Fruit fly (Drosophila melanogaster): ENCODE results near the gene CG4928.
A peak's percentile ranks its signal among the peaks of the same experiment; 100 is the strongest.

Gene CG4928

dm6 chrX:16944049-16944532 lies 31.1 kb downstream of the CG4928 start:
- TF ChIP-seq CG8159 (tag; optimal IDR thresholded peaks at IDR 0.05) (no peak), D1 (tag; optimal IDR thresholded peaks at IDR 0.05) (no peak), CG32121 (GFP tag; IDR thresholded peaks at IDR 0.05) (0 out of 2 replicates have a peak, but pooled peaks have one; percentile 25), CG4496 (GFP tag; IDR thresholded peaks at IDR 0.05) (peak; percentile 50; the same call in 1 of the 3 replicates), CG9948 (tag; optimal IDR thresholded peaks at IDR 0.05) (peak; percentile 2)

dm6 chrX:16945414-16945813 lies 32.4 kb downstream of the CG4928 start:
- peak; percentile 69 for TF ChIP-seq Snoo (tag; optimal IDR thresholded peaks at IDR 0.05)
- peak; percentile 81 for TF ChIP-seq Ets98B (GFP tag; IDR thresholded peaks at IDR 0.05)
- peak; percentile 84 for TF ChIP-seq CG34367 (tag; optimal IDR thresholded peaks at IDR 0.05)
- TF ChIP-seq rn (GFP tag; IDR thresholded peaks at IDR 0.05), result peak; percentile 65
- peak; percentile 76 for TF ChIP-seq Pif1B (GFP tag; optimal IDR thresholded peaks at IDR 0.05)
- peak; percentile 87 for TF ChIP-seq CG14655 (GFP tag; optimal IDR thresholded peaks at IDR 0.05)
- TF ChIP-seq CG9948 (tag; optimal IDR thresholded peaks at IDR 0.05), result peak; percentile 77
- peak; percentile 78 for TF ChIP-seq Pif1A (GFP tag; optimal IDR thresholded peaks at IDR 0.05)
- TF ChIP-seq CG8159 (tag; optimal IDR thresholded peaks at IDR 0.05), result peak; percentile 87
- TF ChIP-seq gl (tag; optimal IDR thresholded peaks at IDR 0.05), result peak; percentile 67
- TF ChIP-seq D1 (tag; optimal IDR thresholded peaks at IDR 0.05), result peak; percentile 1
- peak; percentile 88 for TF ChIP-seq CG4496 (GFP tag; IDR thresholded peaks at IDR 0.05)
- peak; percentile 86 for TF ChIP-seq CG17806 (tag; optimal IDR thresholded peaks at IDR 0.05)
- peak; percentile 91 for TF ChIP-seq EcR (GFP tag; optimal IDR thresholded peaks at IDR 0.05)
- TF ChIP-seq CG12605 (GFP tag; IDR thresholded peaks at IDR 0.05), result peak; percentile 70
- no peak for TF ChIP-seq CG13204 (GFP tag; optimal IDR thresholded peaks at IDR 0.05)
- TF ChIP-seq CG10348 (GFP tag; IDR thresholded peaks at IDR 0.05), result peak; percentile 32; the same call in 1 of the 2 replicates
- TF ChIP-seq fd96Ca (GFP tag; IDR thresholded peaks at IDR 0.05), result peak; percentile 69; the same call in 2 of the 3 replicates
- peak; percentile 86 for TF ChIP-seq CG15710 (tag; optimal IDR thresholded peaks at IDR 0.05)
- peak; percentile 66 for TF ChIP-seq CG32121 (GFP tag; IDR thresholded peaks at IDR 0.05)
- TF ChIP-seq CG8301 (tag; optimal IDR thresholded peaks at IDR 0.05), result peak; percentile 83

- TF ChIP-seq fd96Ca (GFP tag; IDR thresholded peaks at IDR 0.05) (no peak), CG9948 (tag; optimal IDR thresholded peaks at IDR 0.05) (no peak), EcR (GFP tag; optimal IDR thresholded peaks at IDR 0.05) (no peak), CG12605 (GFP tag; IDR thresholded peaks at IDR 0.05) (no peak), CG34367 (tag; optimal IDR thresholded peaks at IDR 0.05) (no peak), CG15710 (tag; optimal IDR thresholded peaks at IDR 0.05) (no peak), CG10348 (GFP tag; IDR thresholded peaks at IDR 0.05) (no peak), CG8159 (tag; optimal IDR thresholded peaks at IDR 0.05) (peak; percentile 22), Pif1A (GFP tag; optimal IDR thresholded peaks at IDR 0.05) (no peak)
Observed at dm6 chrX:16946604-16947003, 33.6 kb downstream of the CG4928 start.

dm6 chrX:16948371-16948770 lies 35.4 kb downstream of the CG4928 start, which contains the start of gene CG13000:
Gene CG13000 (minus strand): TSS chrX:16948471.
- TF ChIP-seq CG34367 (tag; optimal IDR thresholded peaks at IDR 0.05) (no peak), Snoo (tag; optimal IDR thresholded peaks at IDR 0.05) (no peak)

dm6 chrX:16966532-16966931 lies 53.6 kb downstream of the CG4928 start:
- TF ChIP-seq Ets98B (GFP tag; IDR thresholded peaks at IDR 0.05), result peak; percentile 81
- TF ChIP-seq CG14655 (GFP tag; optimal IDR thresholded peaks at IDR 0.05), result peak; percentile 80
- TF ChIP-seq CG8159 (tag; optimal IDR thresholded peaks at IDR 0.05), result peak; percentile 66
- TF ChIP-seq CG4496 (GFP tag; IDR thresholded peaks at IDR 0.05), result peak; percentile 82
- TF ChIP-seq rn (GFP tag; IDR thresholded peaks at IDR 0.05), result no peak
- TF ChIP-seq CG13204 (GFP tag; optimal IDR thresholded peaks at IDR 0.05), result no peak
- TF ChIP-seq Pif1A (GFP tag; optimal IDR thresholded peaks at IDR 0.05), result peak; percentile 72
- TF ChIP-seq Pif1B (GFP tag; optimal IDR thresholded peaks at IDR 0.05), result peak; percentile 50
- TF ChIP-seq CG15710 (tag; optimal IDR thresholded peaks at IDR 0.05), result peak; percentile 61
- TF ChIP-seq D1 (tag; optimal IDR thresholded peaks at IDR 0.05), result no peak
- TF ChIP-seq CG32121 (GFP tag; IDR thresholded peaks at IDR 0.05), result peak; percentile 67
- TF ChIP-seq CG12605 (GFP tag; IDR thresholded peaks at IDR 0.05), result peak; percentile 57; the same call in 1 of the 2 replicates
- peak; percentile 69 for TF ChIP-seq fd96Ca (GFP tag; IDR thresholded peaks at IDR 0.05)
- TF ChIP-seq CG9948 (tag; optimal IDR thresholded peaks at IDR 0.05), result peak; percentile 58
- peak; percentile 81 for TF ChIP-seq CG8301 (tag; optimal IDR thresholded peaks at IDR 0.05)
- peak; percentile 46 for TF ChIP-seq Snoo (tag; optimal IDR thresholded peaks at IDR 0.05)
- peak; percentile 74 for TF ChIP-seq CG17806 (tag; optimal IDR thresholded peaks at IDR 0.05)
- TF ChIP-seq EcR (GFP tag; optimal IDR thresholded peaks at IDR 0.05), result no peak
- no peak for TF ChIP-seq CG10348 (GFP tag; IDR thresholded peaks at IDR 0.05)
- TF ChIP-seq CG34367 (tag; optimal IDR thresholded peaks at IDR 0.05), result peak; percentile 55
- TF ChIP-seq gl (tag; optimal IDR thresholded peaks at IDR 0.05), result peak; percentile 44

dm6 chrX:16967415-16967814 lies 54.4 kb downstream of the CG4928 start:
- TF ChIP-seq CG32121 (GFP tag; IDR thresholded peaks at IDR 0.05), result no peak
- TF ChIP-seq CG12605 (GFP tag; IDR thresholded peaks at IDR 0.05), result peak; percentile 27; the same call in 1 of the 2 replicates
- TF ChIP-seq Snoo (tag; optimal IDR thresholded peaks at IDR 0.05), result peak; percentile 61
- TF ChIP-seq gl (tag; optimal IDR thresholded peaks at IDR 0.05), result no peak
- TF ChIP-seq EcR (GFP tag; optimal IDR thresholded peaks at IDR 0.05), result no peak
- peak; percentile 74 for TF ChIP-seq CG13204 (GFP tag; optimal IDR thresholded peaks at IDR 0.05)
- no peak for TF ChIP-seq CG10348 (GFP tag; IDR thresholded peaks at IDR 0.05)
- TF ChIP-seq Ets98B (GFP tag; IDR thresholded peaks at IDR 0.05), result peak; percentile 30; the same call in 1 of the 2 replicates
- peak; percentile 8 for TF ChIP-seq CG8159 (tag; optimal IDR thresholded peaks at IDR 0.05)
- TF ChIP-seq CG34367 (tag; optimal IDR thresholded peaks at IDR 0.05), result peak; percentile 31
- TF ChIP-seq CG4496 (GFP tag; IDR thresholded peaks at IDR 0.05), result peak; percentile 89
- peak; percentile 20 for TF ChIP-seq CG15710 (tag; optimal IDR thresholded peaks at IDR 0.05)
- peak; percentile 25 for TF ChIP-seq Pif1A (GFP tag; optimal IDR thresholded peaks at IDR 0.05)
- peak; percentile 0 for TF ChIP-seq CG17806 (tag; optimal IDR thresholded peaks at IDR 0.05)
- peak; percentile 18 for TF ChIP-seq CG14655 (GFP tag; optimal IDR thresholded peaks at IDR 0.05)
